Comparison of ENCODE assay signal across 2 fruit fly cellular contexts in genomic region chr2L:7258105-7258504, dm6.
TF ChIP-seq lines count a peak whose summit lies in the region.

No protein-coding gene starts in this region.

TF ChIP-seq in whole organism, embryonic, 481 proteins besides CTCF, POLR2A, EP300 and RAD21 (continued from another document and continues in another):
- TF ChIP-seq croc (GFP tag; conservative IDR thresholded peaks at IDR 0.05; lab: Robert Waterston, UW) (0 out of 3 replicates have a peak, but pooled peaks have one; percentile 27), Jarid2 (GFP tag; optimal IDR thresholded peaks at IDR 0.05; lab: Kevin White, UChicago) (peak; percentile 36), CG1233 (GFP tag; optimal IDR thresholded peaks at IDR 0.05; lab: Kevin White, UChicago) (no peak), fd3F (GFP tag; optimal IDR thresholded peaks at IDR 0.05; lab: Kevin White, UChicago) (peak; percentile 29), CG6683 (GFP tag; optimal IDR thresholded peaks at IDR 0.05; lab: Kevin White, UChicago) (no peak), CG6689 (GFP tag; IDR thresholded peaks at IDR 0.05; lab: Robert Waterston, UW) (0 out of 2 replicates have a peak, but pooled peaks have one; percentile 17), CG10462 (GFP tag; optimal IDR thresholded peaks at IDR 0.05; lab: Kevin White, UChicago) (no peak), CG8388 (GFP tag; optimal IDR thresholded peaks at IDR 0.05; lab: Kevin White, UChicago) (no peak), CG11398 (GFP tag; optimal IDR thresholded peaks at IDR 0.05; lab: Kevin White, UChicago) (no peak), unpg (GFP tag; optimal IDR thresholded peaks at IDR 0.05; lab: Kevin White, UChicago) (peak; percentile 34), dysf (GFP tag; IDR thresholded peaks at IDR 0.05; lab: Robert Waterston, UW) (peak; percentile 74; the same call in 2 of the 3 replicates), CG4360 (GFP tag; IDR thresholded peaks at IDR 0.05; lab: Robert Waterston, UW) (no peak), CG15696 (tag; optimal IDR thresholded peaks at IDR 0.05; lab: Kevin White, UChicago) (peak; percentile 65), Scr (GFP tag; IDR thresholded peaks at IDR 0.05; lab: Robert Waterston, UW; ENCODE audit: partially characterized antibody) (no peak), CG15073 (GFP tag; optimal IDR thresholded peaks at IDR 0.05; lab: Kevin White, UChicago) (no peak), Rx (GFP tag; IDR thresholded peaks at IDR 0.05; lab: Robert Waterston, UW) (0 out of 2 replicates have a peak, but pooled peaks have one; percentile 34), CG7987 (GFP tag; optimal IDR thresholded peaks at IDR 0.05; lab: Kevin White, UChicago) (peak; percentile 54), so (GFP tag; IDR thresholded peaks at IDR 0.05; lab: Robert Waterston, UW) (no peak), CG7271 (tag; optimal IDR thresholded peaks at IDR 0.05; lab: Kevin White, UChicago) (no peak), zfh1 (GFP tag; IDR thresholded peaks at IDR 0.05; lab: Robert Waterston, UW) (peak; percentile 64; the same call in 2 of the 3 replicates), sug (tag; optimal IDR thresholded peaks at IDR 0.05; lab: Kevin White, UChicago) (peak; percentile 48), Hmr (GFP tag; optimal IDR thresholded peaks at IDR 0.05; lab: Kevin White, UChicago) (peak; percentile 49), nerfin-1 (tag; optimal IDR thresholded peaks at IDR 0.05; lab: Kevin White, UChicago) (no peak), CG8359 (GFP tag; optimal IDR thresholded peaks at IDR 0.05; lab: Kevin White, UChicago; ENCODE audit: borderline replicate concordance) (peak; percentile 5), cato (GFP tag; optimal IDR thresholded peaks at IDR 0.05; lab: Kevin White, UChicago; ENCODE audit: borderline replicate concordance) (peak; percentile 22), CG15011 (GFP tag; optimal IDR thresholded peaks at IDR 0.05; lab: Kevin White, UChicago) (no peak), CG11093 (GFP tag; IDR thresholded peaks at IDR 0.05; lab: Robert Waterston, UW) (no peak), CG13123 (GFP tag; optimal IDR thresholded peaks at IDR 0.05; lab: Kevin White, UChicago) (peak; percentile 17), pb (GFP tag; optimal IDR thresholded peaks at IDR 0.05; lab: Kevin White, UChicago) (peak; percentile 16), CG4820 (GFP tag; optimal IDR thresholded peaks at IDR 0.05; lab: Kevin White, UChicago) (peak; percentile 35), sqz (GFP tag; optimal IDR thresholded peaks at IDR 0.05; lab: Kevin White, UChicago) (no peak), Meics (GFP tag; optimal IDR thresholded peaks at IDR 0.05; lab: Kevin White, UChicago) (peak; percentile 60), Trl (optimal IDR thresholded peaks at IDR 0.05; lab: Kevin White, UChicago) (no peak), Trl (GFP tag; optimal IDR thresholded peaks at IDR 0.05; lab: Kevin White, UChicago) (peak; percentile 62), vvl (GFP tag; IDR thresholded peaks at IDR 0.05; lab: Robert Waterston, UW) (peak; percentile 70), CG8290 (GFP tag; optimal IDR thresholded peaks at IDR 0.05; lab: Kevin White, UChicago) (peak; percentile 47), CG8290 (tag; optimal IDR thresholded peaks at IDR 0.05; lab: Kevin White, UChicago) (peak in 1 of 2 experiments; percentile 76), Mrtf (GFP tag; IDR thresholded peaks at IDR 0.05; lab: Robert Waterston, UW) (peak; percentile 55; the same call in 2 of the 3 replicates), CG10147 (GFP tag; optimal IDR thresholded peaks at IDR 0.05; lab: Kevin White, UChicago) (no peak), Xbp1 (GFP tag; optimal IDR thresholded peaks at IDR 0.05; lab: Kevin White, UChicago) (peak; percentile 82), CG11456 (GFP tag; IDR thresholded peaks at IDR 0.05; lab: Robert Waterston, UW) (peak; percentile 88), CG10959 (GFP tag; IDR thresholded peaks at IDR 0.05; lab: Robert Waterston, UW) (no peak), cas (GFP tag; IDR thresholded peaks at IDR 0.05; lab: Robert Waterston, UW) (no peak), kah (GFP tag; optimal IDR thresholded peaks at IDR 0.05; lab: Kevin White, UChicago) (no peak), Rfx (GFP tag; IDR thresholded peaks at IDR 0.05; lab: Robert Waterston, UW) (peak; percentile 84), CG3281 (GFP tag; optimal IDR thresholded peaks at IDR 0.05; lab: Kevin White, UChicago) (no peak), sd (tag; optimal IDR thresholded peaks at IDR 0.05; lab: Kevin White, UChicago) (no peak), danr (GFP tag; IDR thresholded peaks at IDR 0.05; lab: Robert Waterston, UW) (no peak), Neu2 (GFP tag; optimal IDR thresholded peaks at IDR 0.05; lab: Kevin White, UChicago; ENCODE audit: borderline replicate concordance) (no peak), Deaf1 (tag; optimal IDR thresholded peaks at IDR 0.05; lab: Kevin White, UChicago) (peak; percentile 5), Dll (GFP tag; IDR thresholded peaks at IDR 0.05; lab: Robert Waterston, UW; ENCODE audit: partially characterized antibody) (no peak), nmo (GFP tag; optimal IDR thresholded peaks at IDR 0.05; lab: Kevin White, UChicago) (peak; percentile 48), caup (GFP tag; optimal IDR thresholded peaks at IDR 0.05; lab: Kevin White, UChicago; ENCODE audit: severe bottlenecking) (peak; percentile 53), shn (GFP tag; optimal IDR thresholded peaks at IDR 0.05; lab: Kevin White, UChicago) (peak; percentile 29), CG30431 (GFP tag; optimal IDR thresholded peaks at IDR 0.05; lab: Kevin White, UChicago) (peak; percentile 30), knrl (GFP tag; IDR thresholded peaks at IDR 0.05; lab: Robert Waterston, UW; ENCODE audit: partially characterized antibody) (peak; percentile 36; the same call in 1 of the 3 replicates), gcm (GFP tag; optimal IDR thresholded peaks at IDR 0.05; lab: Kevin White, UChicago) (no peak), ac (GFP tag; optimal IDR thresholded peaks at IDR 0.05; lab: Kevin White, UChicago) (no peak), CG13296 (GFP tag; optimal IDR thresholded peaks at IDR 0.05; lab: Kevin White, UChicago) (no peak), CG14965 (GFP tag; optimal IDR thresholded peaks at IDR 0.05; lab: Kevin White, UChicago; ENCODE audit: borderline replicate concordance) (no peak), CG4282 (GFP tag; optimal IDR thresholded peaks at IDR 0.05; lab: Kevin White, UChicago) (no peak), CG33557 (GFP tag; optimal IDR thresholded peaks at IDR 0.05; lab: Kevin White, UChicago) (no peak), lola (GFP tag; optimal IDR thresholded peaks at IDR 0.05; lab: Kevin White, UChicago) (no peak), pnt (GFP tag; optimal IDR thresholded peaks at IDR 0.05; lab: Kevin White, UChicago) (peak; percentile 47)

TF ChIP-seq in whole organism, prepupa, 60 proteins besides CTCF, POLR2A, EP300 and RAD21 (continued from another document):
- TF ChIP-seq lz (GFP tag; optimal IDR thresholded peaks at IDR 0.05; lab: Kevin White, UChicago) (peak; percentile 60), cyc (GFP tag; optimal IDR thresholded peaks at IDR 0.05; lab: Kevin White, UChicago) (peak; percentile 65), Met (GFP tag; optimal IDR thresholded peaks at IDR 0.05; lab: Kevin White, UChicago) (peak; percentile 29), CG31627 (GFP tag; optimal IDR thresholded peaks at IDR 0.05; lab: Kevin White, UChicago) (peak; percentile 76), eg (GFP tag; IDR thresholded peaks at IDR 0.05; lab: Robert Waterston, UW) (no peak), Hr39 (GFP tag; optimal IDR thresholded peaks at IDR 0.05; lab: Kevin White, UChicago) (peak; percentile 68), CG8119 (GFP tag; IDR thresholded peaks at IDR 0.05; lab: Robert Waterston, UW) (no peak), CG11902 (GFP tag; optimal IDR thresholded peaks at IDR 0.05; lab: Kevin White, UChicago) (peak; percentile 11), CG6808 (GFP tag; optimal IDR thresholded peaks at IDR 0.05; lab: Kevin White, UChicago) (no peak), net (GFP tag; optimal IDR thresholded peaks at IDR 0.05; lab: Kevin White, UChicago) (no peak), Hr38 (GFP tag; optimal IDR thresholded peaks at IDR 0.05; lab: Kevin White, UChicago) (no peak), Sox15 (GFP tag; optimal IDR thresholded peaks at IDR 0.05; lab: Kevin White, UChicago) (no peak), Lpt (GFP tag; optimal IDR thresholded peaks at IDR 0.05; lab: Kevin White, UChicago) (no peak), Blimp-1 (GFP tag; optimal IDR thresholded peaks at IDR 0.05; lab: Kevin White, UChicago) (no peak), Eip75B (GFP tag; optimal IDR thresholded peaks at IDR 0.05; lab: Kevin White, UChicago) (no peak)
